Worm (Caenorhabditis elegans) whole organism, late embryonic: ENCODE measurements around the gene atgl-1.

Source experiments
- T23F11.4 ChIP-seq: fragments of 200-800 bp; sonication (Bioruptor generic); optimal IDR thresholded peaks from 2 replicates; lab custom pipeline; 2018; ENCODE audit warnings: mild to moderate bottlenecking, missing genetic modification characterization, missing compliant biosample characterization
- Y22D7AL.16 ChIP-seq: sonication (generic microtip); optimal IDR thresholded peaks from 2 replicates; lab custom pipeline; 2016; ENCODE audit warnings: missing genetic modification characterization, missing compliant biosample characterization
- ama-1 ChIP-seq: fragments of 150-350 bp; optimal IDR thresholded peaks from 2 replicates; lab custom pipeline; 2014
- ceh-14 ChIP-seq: sonication (generic microtip); optimal IDR thresholded peaks from 2 replicates; lab custom pipeline; 2016; ENCODE audit warnings: missing genotype, missing genetic modification characterization, missing compliant biosample characterization
- ceh-2 ChIP-seq: sonication (generic microtip); optimal IDR thresholded peaks from 2 replicates; lab custom pipeline; 2016; ENCODE audit warnings: missing genotype, missing genetic modification characterization, missing compliant biosample characterization
- ceh-24 ChIP-seq: sonication (generic microtip); optimal IDR thresholded peaks from 2 replicates; lab custom pipeline; 2016; ENCODE audit warnings: mild to moderate bottlenecking, missing genetic modification characterization, missing compliant biosample characterization
- ceh-45 ChIP-seq: fragments of 200-800 bp; sonication (Bioruptor generic); IDR thresholded peaks from 2 replicates; pipeline ENCODE4 v1.3.6; 2022; ENCODE audit warnings: missing genetic modification reagents, missing genetic modification characterization, missing compliant biosample characterization
- ceh-48 ChIP-seq: sonication (generic microtip); optimal IDR thresholded peaks from 2 replicates; lab custom pipeline; 2016; ENCODE audit warnings: missing genetic modification characterization, inconsistent platforms, missing compliant biosample characterization
- ceh-6 ChIP-seq: fragments of 200-800 bp; sonication (Bioruptor generic); optimal IDR thresholded peaks from 2 replicates; lab custom pipeline; 2018; ENCODE audit warnings: mild to moderate bottlenecking, missing genetic modification characterization, missing compliant biosample characterization
- ceh-9 ChIP-seq: sonication (generic microtip); optimal IDR thresholded peaks from 2 replicates; lab custom pipeline; 2016; ENCODE audit warnings: mild to moderate bottlenecking, missing genetic modification characterization, inconsistent platforms, missing compliant biosample characterization
- che-1 ChIP-seq: sonication (generic microtip); optimal IDR thresholded peaks from 2 replicates; lab custom pipeline; 2016; ENCODE audit warnings: mild to moderate bottlenecking, missing genetic modification characterization, missing compliant biosample characterization
- elt-2 ChIP-seq: sonication (generic microtip); optimal IDR thresholded peaks from 2 replicates; lab custom pipeline; 2016; ENCODE audit warnings: missing genetic modification reagents, missing genetic modification characterization, missing compliant biosample characterization
- ets-4 ChIP-seq: sonication (generic microtip); optimal IDR thresholded peaks from 2 replicates; lab custom pipeline; 2016; ENCODE audit warnings: missing genetic modification characterization, missing compliant biosample characterization
- fkh-6 ChIP-seq: sonication (generic microtip); optimal IDR thresholded peaks from 2 replicates; lab custom pipeline; 2016; ENCODE audit warnings: missing genetic modification characterization, missing compliant biosample characterization
- hlh-30 ChIP-seq: sonication (generic microtip); optimal IDR thresholded peaks from 2 replicates; lab custom pipeline; 2017; ENCODE audit warnings: antibody characterized with exemption, missing genetic modification characterization, missing compliant biosample characterization; ENCODE audit not compliant: insufficient read depth
- lin-11 ChIP-seq: fragments of 200-800 bp; sonication (Bioruptor generic); optimal IDR thresholded peaks from 2 replicates; lab custom pipeline; 2018; ENCODE audit warnings: mild to moderate bottlenecking, missing genetic modification characterization, missing compliant biosample characterization
- madf-2 ChIP-seq: sonication (generic microtip); optimal IDR thresholded peaks from 2 replicates; lab custom pipeline; 2017; ENCODE audit warnings: missing genetic modification characterization, missing compliant biosample characterization
- nfya-1 ChIP-seq: sonication (generic microtip); optimal IDR thresholded peaks from 2 replicates; lab custom pipeline; 2017; ENCODE audit warnings: missing genetic modification characterization, mild to moderate bottlenecking, missing compliant biosample characterization, antibody characterized with exemption, moderate library complexity
- nhr-11 ChIP-seq: fragments of 150-350 bp; optimal IDR thresholded peaks from 2 replicates; lab custom pipeline; 2014; ENCODE audit warnings: missing biosample characterization, missing genetic modification characterization
- odd-2 ChIP-seq: sonication (generic microtip); optimal IDR thresholded peaks from 2 replicates; lab custom pipeline; 2017; ENCODE audit warnings: antibody characterized with exemption, mild to moderate bottlenecking, missing genetic modification characterization, missing compliant biosample characterization
- pha-4 ChIP-seq: fragments of 150-350 bp; optimal IDR thresholded peaks from 2 replicates; lab custom pipeline; 2018; ENCODE audit warnings: missing biosample characterization, missing genetic modification reagents, missing genetic modification characterization
- pqm-1 ChIP-seq: sonication (generic microtip); optimal IDR thresholded peaks from 2 replicates; lab custom pipeline; 2016; ENCODE audit warnings: missing genetic modification characterization, missing compliant biosample characterization
- pros-1 ChIP-seq: fragments of 150-350 bp; optimal IDR thresholded peaks from 2 replicates; lab custom pipeline; 2014; ENCODE audit warnings: missing biosample characterization, missing genetic modification reagents, missing genetic modification characterization
- ref-2 ChIP-seq: sonication (generic microtip); optimal IDR thresholded peaks from 2 replicates; lab custom pipeline; 2016; ENCODE audit warnings: missing genetic modification characterization, missing compliant biosample characterization
- rnt-1 ChIP-seq: sonication (generic microtip); optimal IDR thresholded peaks from 2 replicates; lab custom pipeline; 2016; ENCODE audit warnings: missing genetic modification characterization, missing compliant biosample characterization
- sdc-2 ChIP-seq: sonication (generic microtip); optimal IDR thresholded peaks from 2 replicates; lab custom pipeline; 2016; ENCODE audit warnings: missing genotype, missing genetic modification characterization, missing compliant biosample characterization
- tbx-2 ChIP-seq: sonication (generic microtip); optimal IDR thresholded peaks from 2 replicates; lab custom pipeline; 2016; ENCODE audit warnings: missing genetic modification characterization, missing compliant biosample characterization
- tbx-7 ChIP-seq: sonication (generic microtip); optimal IDR thresholded peaks from 2 replicates; lab custom pipeline; 2016; ENCODE audit warnings: missing genotype, missing genetic modification characterization, missing compliant biosample characterization
- unc-42 ChIP-seq: sonication (generic microtip); optimal IDR thresholded peaks from 2 replicates; lab custom pipeline; 2016; ENCODE audit warnings: missing genotype, missing genetic modification characterization, missing compliant biosample characterization
- unc-55 ChIP-seq: sonication (generic microtip); optimal IDR thresholded peaks from 2 replicates; lab custom pipeline; 2017; ENCODE audit warnings: missing biosample characterization, missing genetic modification reagents, missing genetic modification characterization
- unc-86 ChIP-seq: sonication (generic microtip); optimal IDR thresholded peaks from 2 replicates; lab custom pipeline; 2016; ENCODE audit warnings: missing genetic modification characterization, missing compliant biosample characterization

atgl-1 gene

DNA sequence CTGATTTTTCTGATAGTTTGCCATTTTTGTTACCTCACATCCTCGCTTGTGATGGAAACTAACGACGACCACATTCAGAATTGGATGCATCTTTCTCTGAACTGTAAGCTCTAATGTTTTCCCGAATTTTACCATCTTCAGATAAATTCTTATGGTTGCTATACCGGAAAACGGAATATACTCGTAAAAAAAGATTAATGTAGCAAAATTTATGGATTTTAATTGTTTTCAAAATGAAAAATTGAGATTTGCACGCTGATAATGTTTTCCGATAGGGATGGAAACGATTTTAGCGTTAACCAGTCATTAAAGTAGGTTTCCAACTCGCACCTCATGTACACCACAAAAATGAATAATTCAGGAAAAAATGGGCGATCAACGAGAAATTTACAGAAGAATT, 31.3 kb upstream of the atgl-1 start, which contains the start of gene T26A5.6:
TSS of gene T26A5.6 (minus strand) at position 101 of the 400 bp plus-strand sequence.
- TF ChIP-seq pros-1 = no peak

DNA sequence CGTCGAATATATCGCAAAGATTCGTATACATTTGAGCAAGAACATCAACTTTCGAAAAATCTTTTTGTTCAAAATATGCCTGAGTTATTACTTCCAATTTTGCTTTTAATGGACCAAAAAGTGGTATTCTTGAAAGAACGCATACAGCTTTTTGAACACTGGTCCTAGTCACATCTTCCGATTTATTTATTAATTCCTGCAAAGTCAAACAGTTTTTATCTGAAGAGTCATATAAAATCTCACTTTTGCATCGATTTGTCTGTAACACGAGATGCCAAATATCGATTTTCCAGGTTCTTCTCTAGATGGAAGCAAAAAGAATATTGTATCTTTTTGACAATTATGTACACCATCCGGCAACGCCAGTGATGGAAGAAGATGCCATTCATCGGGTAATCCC, 30.6 kb upstream of the atgl-1 start:
- no peak for TF ChIP-seq tbx-2
- TF ChIP-seq ref-2 (tag; lab: Kevin White, UChicago) = no peak
- no peak for TF ChIP-seq odd-2 (tag; lab: Kevin White, UChicago)
- TF ChIP-seq hlh-30 (tag; lab: Kevin White, UChicago) = no peak
- no peak for TF ChIP-seq ceh-45
- no peak for TF ChIP-seq ama-1 (lab: Kevin White, UChicago)
- no peak for TF ChIP-seq nhr-11 (tag; lab: Kevin White, UChicago)
- TF ChIP-seq unc-42 = no peak
- no peak for TF ChIP-seq T23F11.4 (GFP tag; lab: Kevin White, UChicago)
- no peak for TF ChIP-seq ceh-24 (tag; lab: Kevin White, UChicago)
- no peak for TF ChIP-seq pros-1

DNA sequence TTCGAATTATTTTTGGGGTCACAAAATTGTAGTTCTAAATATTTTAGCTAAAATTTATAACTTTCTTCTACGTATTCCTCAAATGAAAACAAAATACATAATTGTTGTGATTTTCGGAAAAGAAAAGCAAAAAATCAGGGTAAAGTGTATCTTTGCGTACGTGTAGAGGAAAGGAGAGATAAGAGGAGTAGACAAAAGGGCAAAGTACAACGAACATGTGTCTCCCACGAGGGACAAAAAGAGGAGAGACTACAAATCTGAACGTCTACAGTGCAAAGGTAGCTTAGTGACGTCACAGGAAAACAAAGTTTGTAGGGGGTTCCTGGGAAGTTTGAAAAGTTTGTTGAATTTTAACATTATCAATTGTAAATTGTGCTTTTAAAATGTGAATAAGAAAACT, 28.3 kb upstream of the atgl-1 start:
- TF ChIP-seq elt-2 (tag; lab: Kevin White, UChicago) (peak; percentile 39), hlh-30 (tag; lab: Kevin White, UChicago) (peak; percentile 18), lin-11 (no peak)
- TF ChIP-seq, all 69 proteins: peak for 2

DNA sequence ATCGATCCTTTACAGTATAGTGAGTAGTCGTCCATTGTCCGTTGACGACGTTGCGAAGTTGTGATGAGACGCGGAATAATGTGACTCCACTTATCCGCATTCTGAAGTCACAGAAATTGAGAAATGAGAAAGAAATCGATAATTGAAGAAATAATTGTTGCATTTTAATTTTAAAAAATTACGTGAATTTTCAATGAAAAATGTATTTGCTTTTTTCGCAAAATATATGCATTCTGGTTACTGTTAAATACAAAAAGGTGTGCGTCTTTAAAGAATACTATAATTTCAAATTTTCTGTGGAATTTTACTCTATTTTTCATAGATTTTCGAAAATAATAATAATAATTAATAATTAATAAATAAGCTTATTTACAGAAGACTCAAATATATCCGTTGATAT, 27.5 kb upstream of the atgl-1 start, which contains the start of gene let-721:
TSS of gene let-721 (minus strand) at position 101 of the 400 bp plus-strand sequence.
- no peak for TF ChIP-seq fkh-6 (tag; lab: Kevin White, UChicago)
- no peak for TF ChIP-seq nfya-1 (tag; lab: Kevin White, UChicago)
- no peak for TF ChIP-seq ceh-14 (tag; lab: Kevin White, UChicago)
- no peak for TF ChIP-seq rnt-1 (tag; lab: Kevin White, UChicago)
- no peak for TF ChIP-seq ceh-48 (tag; lab: Kevin White, UChicago)
- no peak for TF ChIP-seq ceh-9
- TF ChIP-seq sdc-2 (tag; lab: Kevin White, UChicago) = no peak
- TF ChIP-seq pha-4 = no peak
- no peak for TF ChIP-seq tbx-7
- no peak for TF ChIP-seq ceh-2 (tag; lab: Kevin White, UChicago)
- TF ChIP-seq madf-2 (tag; lab: Kevin White, UChicago) = no peak
- no peak for TF ChIP-seq pqm-1
- no peak for TF ChIP-seq ets-4 (tag; lab: Kevin White, UChicago)
- no peak for TF ChIP-seq Y22D7AL.16 (tag; lab: Kevin White, UChicago)
- TF ChIP-seq, all 69 proteins: peak for 0

DNA sequence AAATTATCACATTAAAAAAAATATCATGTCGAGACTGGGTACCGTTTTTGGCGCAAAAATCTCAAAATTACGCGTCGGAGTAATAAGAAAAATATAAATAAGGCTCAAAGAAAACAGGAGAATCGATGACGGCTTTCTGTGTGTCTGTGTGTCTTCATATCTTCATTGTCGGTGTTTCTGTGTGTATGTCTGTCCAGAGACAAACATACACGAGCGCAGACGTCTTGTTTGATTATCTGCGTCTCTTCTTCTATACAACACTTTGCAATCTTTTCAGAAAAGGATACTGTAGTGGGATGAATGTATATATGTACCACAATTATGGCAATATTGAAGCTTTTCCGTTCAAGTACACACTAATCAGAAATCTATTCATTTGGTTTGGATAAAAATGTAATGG, 25.1 kb upstream of the atgl-1 start, which contains the start of gene C05D11.13:
TSS of gene C05D11.13 (minus strand) at position 252 of the 400 bp plus-strand sequence.
- no peak for TF ChIP-seq che-1
- no peak for TF ChIP-seq ceh-6 (GFP tag; lab: Kevin White, UChicago)
- peak; percentile 4 for TF ChIP-seq unc-86 (tag; lab: Kevin White, UChicago)
- no peak for TF ChIP-seq pha-4
- peak; percentile 30 for TF ChIP-seq elt-2 (tag; lab: Kevin White, UChicago)
- peak; percentile 6 for TF ChIP-seq nfya-1 (tag; lab: Kevin White, UChicago)
- peak; percentile 28 for TF ChIP-seq ref-2 (tag; lab: Kevin White, UChicago)
- peak; percentile 16 for TF ChIP-seq tbx-2
- peak; percentile 41 for TF ChIP-seq unc-55 (GFP tag; lab: Kevin White, UChicago)

DNA sequence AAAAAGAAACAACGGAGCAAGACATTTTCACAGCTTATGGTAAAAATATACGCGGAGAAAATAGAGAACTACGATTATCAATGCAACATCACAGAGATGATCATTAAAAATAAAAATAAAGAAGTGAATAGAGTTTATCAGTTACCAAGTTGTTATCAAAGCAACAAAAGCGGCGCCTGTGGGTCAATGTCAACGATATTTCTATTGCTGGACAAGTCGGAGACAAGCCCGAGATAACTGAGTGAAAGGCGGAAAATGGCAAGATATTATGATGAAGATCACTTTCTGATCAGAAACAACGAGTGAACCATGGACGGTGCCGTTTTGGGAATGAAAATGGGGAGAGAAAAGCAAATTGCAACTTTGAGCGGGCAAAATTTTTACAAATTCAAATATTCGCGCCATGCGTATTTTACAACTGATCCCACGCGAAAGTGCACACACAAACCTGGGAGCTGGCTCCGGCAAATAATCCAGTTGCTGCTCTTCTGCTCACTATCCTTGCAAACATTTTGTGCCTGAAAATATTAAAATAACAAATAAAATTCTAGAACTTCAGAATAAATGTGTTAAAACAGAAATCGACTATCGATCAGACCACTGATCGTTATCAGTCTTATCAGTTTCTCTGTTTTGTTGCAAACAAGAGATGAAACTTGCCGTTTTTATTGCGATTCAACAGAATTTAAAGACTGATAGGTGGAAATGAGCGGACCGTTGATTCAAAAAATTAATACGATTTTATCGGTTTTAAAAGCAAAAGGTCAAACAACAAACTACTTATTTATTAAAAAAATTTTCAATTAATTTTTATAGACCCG, 23.3 kb upstream of the atgl-1 start, which contains the start of gene mel-32:
TSS of gene mel-32 (minus strand) at position 696 of the 821 bp plus-strand sequence.
- TF ChIP-seq ceh-48 (tag; lab: Kevin White, UChicago) (no peak), elt-2 (tag; lab: Kevin White, UChicago) (peak; percentile 61)
